Worm (Caenorhabditis elegans) whole organism, L4/young adult: ENCODE data around the gene B0281.1.

ENCODE experiments used
- W03F9.2 ChIP-seq: fragments of 150-350 bp; optimal IDR thresholded peaks from 2 replicates; lab custom pipeline; 2014; ENCODE audit warnings: missing biosample characterization, missing genetic modification characterization
- dao-5 ChIP-seq: sonication (generic microtip); optimal IDR thresholded peaks from 2 replicates; lab custom pipeline; 2016; ENCODE audit warnings: missing genotype, missing genetic modification characterization, moderate library complexity, missing compliant biosample characterization
- him-1 ChIP-seq: sonication (generic microtip); optimal IDR thresholded peaks from 2 replicates; lab custom pipeline; 2016; ENCODE audit warnings: missing genotype, missing genetic modification reagents, missing genetic modification characterization, missing compliant biosample characterization

DNA sequence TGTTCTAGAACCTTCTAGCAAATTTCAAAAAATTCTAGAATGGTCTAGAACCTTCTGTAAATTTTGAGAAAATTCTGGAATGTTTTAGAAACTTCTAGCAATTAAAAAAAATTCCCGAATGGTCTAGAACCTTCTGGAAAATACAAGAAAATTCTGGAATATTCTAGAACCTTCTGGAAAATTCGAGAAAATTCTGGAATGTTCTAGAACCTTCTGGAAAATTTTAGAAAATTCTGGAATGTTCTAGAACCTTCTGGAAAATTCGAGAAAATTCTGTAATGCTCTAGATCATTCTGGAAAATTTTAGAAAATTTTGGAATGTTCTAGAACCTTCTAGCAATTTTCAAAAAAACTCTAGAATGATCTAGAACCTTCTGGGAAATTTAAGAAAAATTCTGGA is 17.6 kb downstream of the B0281.1 start:
- TF ChIP-seq him-1 (tag; lab: Kevin White, UChicago) (no peak), dao-5 (tag; lab: Kevin White, UChicago) (no peak), W03F9.2 (tag; lab: Kevin White, UChicago) (no peak)
